Fruit fly (Drosophila melanogaster) whole organism, prepupa: Measurements from ENCODE around the gene CG17221.
A peak's percentile ranks its signal among the peaks of the same experiment; 100 is the strongest.

ENCODE experiments used
- Blimp-1 ChIP-seq: fragments of 200-800 bp; sonication (Bioruptor generic); optimal IDR thresholded peaks from 3 replicates; lab custom pipeline; 2017; ENCODE audit warnings: missing biosample characterization, missing genetic modification characterization, mild to moderate bottlenecking, moderate library complexity, missing genetic modification reagents
- CG10669 ChIP-seq: fragments of 200-800 bp; sonication (Bioruptor generic); optimal IDR thresholded peaks from 3 replicates; lab custom pipeline; 2018; ENCODE audit warnings: missing biosample characterization, mild to moderate bottlenecking, missing genetic modification characterization, moderate library complexity
- CG11294 ChIP-seq: fragments of 200-800 bp; sonication (Bioruptor generic); IDR thresholded peaks from 2 replicates; pipeline ENCODE4 v1.3.6; 2022; ENCODE audit warnings: missing biosample characterization, missing genetic modification characterization
- CG11762 ChIP-seq: fragments of 200-800 bp; sonication (Bioruptor generic); optimal IDR thresholded peaks from 3 replicates; lab custom pipeline; 2016; ENCODE audit warnings: missing biosample characterization, missing genetic modification characterization; ENCODE audit not compliant: insufficient read depth
- CG1621 ChIP-seq: fragments of 200-800 bp; sonication (Bioruptor generic); optimal IDR thresholded peaks from 3 replicates; lab custom pipeline; 2018; ENCODE audit warnings: missing biosample characterization, mild to moderate bottlenecking, missing genetic modification characterization
- CG16779 ChIP-seq: fragments of 200-800 bp; sonication (Bioruptor generic); optimal IDR thresholded peaks from 3 replicates; lab custom pipeline; 2017; ENCODE audit warnings: missing biosample characterization, mild to moderate bottlenecking, missing genetic modification characterization
- CG3032 ChIP-seq: fragments of 200-800 bp; optimal IDR thresholded peaks from 2 replicates; lab custom pipeline; 2019; ENCODE audit warnings: missing biosample characterization, mild to moderate bottlenecking, missing genetic modification characterization, moderate library complexity
- CG32006 ChIP-seq: fragments of 200-800 bp; sonication (Bioruptor generic); optimal IDR thresholded peaks from 3 replicates; lab custom pipeline; 2017; ENCODE audit warnings: missing biosample characterization, mild to moderate bottlenecking, missing genetic modification characterization
- CG34406 ChIP-seq: fragments of 200-800 bp; sonication (Bioruptor generic); optimal IDR thresholded peaks from 3 replicates; lab custom pipeline; 2016; ENCODE audit warnings: missing biosample characterization, missing genetic modification characterization
- CG6163 ChIP-seq: fragments of 200-800 bp; sonication (Bioruptor generic); IDR thresholded peaks from 3 replicates; pipeline ENCODE4 v1.3.6; 2022; ENCODE audit warnings: missing biosample characterization, missing genetic modification characterization
- CG6792 ChIP-seq: fragments of 200-800 bp; sonication (Bioruptor generic); optimal IDR thresholded peaks from 3 replicates; lab custom pipeline; 2016; ENCODE audit warnings: missing biosample characterization, missing genetic modification characterization
- CG6808 ChIP-seq: fragments of 200-800 bp; sonication (Bioruptor generic); optimal IDR thresholded peaks from 3 replicates; lab custom pipeline; 2017; ENCODE audit warnings: missing biosample characterization, missing genetic modification characterization, mild to moderate bottlenecking, moderate library complexity, missing genetic modification reagents
- CG7368 ChIP-seq: fragments of 200-800 bp; sonication (Bioruptor generic); optimal IDR thresholded peaks from 3 replicates; lab custom pipeline; 2016; ENCODE audit warnings: missing biosample characterization, missing genetic modification characterization
- CG8632 ChIP-seq: fragments of 200-800 bp; sonication (Bioruptor generic); optimal IDR thresholded peaks from 3 replicates; lab custom pipeline; 2016; ENCODE audit warnings: missing biosample characterization, missing genetic modification characterization
- Eip75B ChIP-seq: fragments of 200-800 bp; sonication (Bioruptor generic); optimal IDR thresholded peaks from 3 replicates; lab custom pipeline; 2016; ENCODE audit warnings: missing biosample characterization, missing genetic modification characterization
- Eip78C ChIP-seq: fragments of 200-800 bp; sonication (Bioruptor generic); peaks from one replicate; lab custom pipeline; 2016; ENCODE audit warnings: missing biosample characterization, missing genetic modification characterization
- Ets96B ChIP-seq: fragments of 200-800 bp; optimal IDR thresholded peaks from 2 replicates; lab custom pipeline; 2019; ENCODE audit warnings: missing biosample characterization, mild to moderate bottlenecking, missing genetic modification characterization, moderate library complexity
- Hr39 ChIP-seq: fragments of 200-800 bp; sonication (Bioruptor generic); optimal IDR thresholded peaks from 2 replicates; lab custom pipeline; 2016; ENCODE audit warnings: missing biosample characterization, missing genetic modification characterization
- Hr4 ChIP-seq: fragments of 200-800 bp; sonication (Bioruptor generic); optimal IDR thresholded peaks from 3 replicates; lab custom pipeline; 2016; ENCODE audit warnings: missing biosample characterization, missing genetic modification characterization
- Met ChIP-seq: fragments of 200-800 bp; sonication (Bioruptor generic); optimal IDR thresholded peaks from 3 replicates; lab custom pipeline; 2016; ENCODE audit warnings: missing biosample characterization, missing genetic modification characterization
- Smox ChIP-seq: fragments of 200-800 bp; sonication (Bioruptor generic); optimal IDR thresholded peaks from 3 replicates; lab custom pipeline; 2016; ENCODE audit warnings: missing biosample characterization, missing genetic modification characterization
- Sox14 ChIP-seq: fragments of 200-800 bp; sonication (Bioruptor generic); optimal IDR thresholded peaks from 3 replicates; lab custom pipeline; 2016; ENCODE audit warnings: missing biosample characterization, missing genetic modification characterization
- Sox15 ChIP-seq: fragments of 200-800 bp; sonication (Bioruptor generic); optimal IDR thresholded peaks from 3 replicates; lab custom pipeline; 2016; ENCODE audit warnings: missing biosample characterization, missing genetic modification characterization
- achi ChIP-seq: fragments of 200-800 bp; sonication (Bioruptor generic); optimal IDR thresholded peaks from 3 replicates; lab custom pipeline; 2016; ENCODE audit warnings: missing biosample characterization, missing genetic modification characterization
- cyc ChIP-seq: fragments of 200-800 bp; sonication (Bioruptor generic); optimal IDR thresholded peaks from 3 replicates; lab custom pipeline; 2016; ENCODE audit warnings: missing biosample characterization, missing genetic modification characterization
- eg ChIP-seq: fragments of 200-800 bp; sonication (Bioruptor generic); IDR thresholded peaks from 3 replicates; pipeline ENCODE4 v1.3.6; 2022; ENCODE audit warnings: missing biosample characterization, missing genetic modification characterization
- esn ChIP-seq: fragments of 200-800 bp; sonication (Bioruptor generic); optimal IDR thresholded peaks from 2 replicates; lab custom pipeline; 2016; ENCODE audit warnings: missing biosample characterization, mild to moderate bottlenecking, missing genetic modification characterization, moderate library complexity
- fd59A ChIP-seq: fragments of 200-800 bp; sonication (Bioruptor generic); optimal IDR thresholded peaks from 2 replicates; lab custom pipeline; 2017; ENCODE audit warnings: missing biosample characterization, mild to moderate bottlenecking, missing genetic modification characterization, missing genetic modification reagents
- fd85E ChIP-seq: fragments of 200-800 bp; sonication (Bioruptor generic); optimal IDR thresholded peaks from 3 replicates; lab custom pipeline; 2016; ENCODE audit warnings: missing biosample characterization, missing genetic modification characterization
- fkh ChIP-seq: fragments of 200-800 bp; sonication (Bioruptor generic); optimal IDR thresholded peaks from 3 replicates; lab custom pipeline; 2017; ENCODE audit warnings: missing biosample characterization, mild to moderate bottlenecking, missing genetic modification characterization, moderate library complexity
- lz ChIP-seq: fragments of 200-800 bp; sonication (Bioruptor generic); optimal IDR thresholded peaks from 3 replicates; lab custom pipeline; 2016; ENCODE audit warnings: missing biosample characterization, missing genetic modification characterization
- spab ChIP-seq: fragments of 200-800 bp; sonication (Bioruptor generic); optimal IDR thresholded peaks from 2 replicates; lab custom pipeline; 2017; ENCODE audit warnings: missing biosample characterization, mild to moderate bottlenecking, missing genetic modification characterization, missing genetic modification reagents
- ss ChIP-seq, 2 experiments: fragments of 200-800 bp; sonication (Bioruptor generic); optimal IDR thresholded peaks; 2 replicates in 1 of 2; 3 replicates in 1 of 2; lab custom pipeline; 2017 to 2018; ENCODE audit warnings: mild to moderate bottlenecking in 2 of 2, missing biosample characterization in 2 of 2, missing genetic modification characterization in 2 of 2, moderate library complexity in 1 of 2
- topi ChIP-seq: fragments of 200-800 bp; sonication (Bioruptor generic); optimal IDR thresholded peaks from 3 replicates; lab custom pipeline; 2016; ENCODE audit warnings: missing biosample characterization, missing genetic modification characterization
- vri ChIP-seq: fragments of 200-800 bp; sonication (Bioruptor generic); optimal IDR thresholded peaks from 3 replicates; lab custom pipeline; 2016; ENCODE audit warnings: missing biosample characterization, mild to moderate bottlenecking, missing genetic modification characterization

Gene CG17221

dm6 chr2L:3039774-3040173, at the start of gene CG17221, which contains the start of gene cnir (continued):
- TF ChIP-seq CG16779 (tag; lab: Kevin White, UChicago): no peak
- TF ChIP-seq Hr39 (GFP tag; lab: Kevin White, UChicago): peak; percentile 76
- no peak for TF ChIP-seq CG6808 (GFP tag; lab: Kevin White, UChicago)

dm6 chr2L:2992664-2993174, 47.1 kb upstream of the CG17221 start, which contains the start of the genes okr and CG3558:
TSS of gene okr (minus strand) at chr2L:2992759.
TSS of gene CG3558 (plus strand) at chr2L:2992870.
- peak; percentile 13 for TF ChIP-seq lz
- TF ChIP-seq vri: no peak
- no peak for TF ChIP-seq Sox14 (GFP tag; lab: Kevin White, UChicago)
- TF ChIP-seq Blimp-1: peak; percentile 79
- TF ChIP-seq Eip78C (GFP tag; lab: Kevin White, UChicago): peak; percentile 75
- no peak for TF ChIP-seq achi
- no peak for TF ChIP-seq Sox15 (GFP tag; lab: Kevin White, UChicago)
- TF ChIP-seq esn (GFP tag; lab: Kevin White, UChicago): peak; percentile 32
- peak; percentile 71 for TF ChIP-seq fkh
- TF ChIP-seq CG11294 (GFP tag; lab: Robert Waterston, UW): no peak
- TF ChIP-seq, all 60 proteins: peak for 5

dm6 chr2L:2993236-2993635, 46.5 kb upstream of the CG17221 start:
- TF ChIP-seq CG3032 (no peak), fkh (peak; percentile 60), CG7368 (GFP tag; lab: Kevin White, UChicago) (no peak)

- no peak for TF ChIP-seq CG8632 (GFP tag; lab: Kevin White, UChicago)
- no peak for TF ChIP-seq eg (GFP tag; lab: Robert Waterston, UW)
- TF ChIP-seq CG6792: no peak
- TF ChIP-seq Ets96B (tag; lab: Kevin White, UChicago): no peak
- no peak for TF ChIP-seq fd85E (GFP tag; lab: Kevin White, UChicago)
- TF ChIP-seq lz: no peak
- no peak for TF ChIP-seq CG11762 (GFP tag; lab: Kevin White, UChicago)
- no peak for TF ChIP-seq CG3032
- TF ChIP-seq fkh: no peak
- TF ChIP-seq Met (GFP tag; lab: Kevin White, UChicago): no peak
- no peak for TF ChIP-seq Eip78C (GFP tag; lab: Kevin White, UChicago)
- no peak for TF ChIP-seq CG34406 (GFP tag; lab: Kevin White, UChicago)
- TF ChIP-seq ss (GFP tag; optimal IDR thresholded peaks at IDR 0.05; lab: Kevin White, UChicago): no peak
- TF ChIP-seq CG7368 (GFP tag; lab: Kevin White, UChicago): no peak
Measured at dm6 chr2L:2993702-2994101, 46.1 kb upstream of the CG17221 start.

- no peak for TF ChIP-seq Smox
- no peak for TF ChIP-seq CG3032
- TF ChIP-seq Eip78C (GFP tag; lab: Kevin White, UChicago): peak; percentile 41
- peak; percentile 12 for TF ChIP-seq Sox14 (GFP tag; lab: Kevin White, UChicago)
- TF ChIP-seq CG6163 (GFP tag; lab: Robert Waterston, UW): 0 out of 3 replicates have a peak, but pooled peaks have one; percentile 7
- no peak for TF ChIP-seq CG10669 (GFP tag; lab: Kevin White, UChicago)
- no peak for TF ChIP-seq fkh
- TF ChIP-seq CG32006 (GFP tag; lab: Kevin White, UChicago): no peak
- TF ChIP-seq Hr4: no peak
- peak; percentile 4 for TF ChIP-seq CG1621 (tag; lab: Kevin White, UChicago)
- peak; percentile 26 for TF ChIP-seq esn (GFP tag; lab: Kevin White, UChicago)
- TF ChIP-seq spab (GFP tag; lab: Kevin White, UChicago): no peak
Measured at dm6 chr2L:2999113-2999512, 40.7 kb upstream of the CG17221 start, which contains the start of gene Ccdc85. TSS of gene Ccdc85 (plus strand) at chr2L:2999286.

dm6 chr2L:2999609-3000008, 40.2 kb upstream of the CG17221 start:
- TF ChIP-seq topi (GFP tag; lab: Kevin White, UChicago): no peak
- TF ChIP-seq Eip78C (GFP tag; lab: Kevin White, UChicago): peak; percentile 38
- no peak for TF ChIP-seq fd59A (GFP tag; lab: Kevin White, UChicago)
- peak; percentile 69 for TF ChIP-seq fkh
- TF ChIP-seq CG32006 (GFP tag; lab: Kevin White, UChicago): no peak
- no peak for TF ChIP-seq CG16779 (tag; lab: Kevin White, UChicago)
- 0 out of 3 replicates have a peak, but pooled peaks have one; percentile 9 for TF ChIP-seq eg (GFP tag; lab: Robert Waterston, UW)
- no peak for TF ChIP-seq cyc (GFP tag; lab: Kevin White, UChicago)
- no peak for TF ChIP-seq Eip75B (GFP tag; lab: Kevin White, UChicago)
